Worm (Caenorhabditis elegans): ENCODE data around the gene C40A11.8.

- TF ChIP-seq gmeb-1 (tag; optimal IDR thresholded peaks at IDR 0.05) (no peak), egl-27 (tag; optimal IDR thresholded peaks at IDR 0.05) (no peak), nhr-10 (tag; optimal IDR thresholded peaks at IDR 0.05) (no peak), snpc-4 (tag; optimal IDR thresholded peaks at IDR 0.05) (no peak), ceh-16 (tag; optimal IDR thresholded peaks at IDR 0.05) (no peak), nhr-77 (tag; optimal IDR thresholded peaks at IDR 0.05) (no peak), nhr-11 (tag; optimal IDR thresholded peaks at IDR 0.05) (no peak), mdl-1 (tag; optimal IDR thresholded peaks at IDR 0.05) (no peak), ztf-4 (tag; optimal IDR thresholded peaks at IDR 0.05) (no peak)
Observed at ce11 chrII:2176688-2177087, 26.0 kb upstream of the C40A11.8 start, which contains the start of gene gba-1.

Data from whole organism, L2 larva.